Worm (Caenorhabditis elegans) whole organism, L1 larva: ENCODE data around the gene snt-1.

Experiments used
- egl-27 ChIP-seq, 2 experiments: fragments of 150-350 bp in 1 of 2; sonication (generic microtip); optimal IDR thresholded peaks; 3 replicates each; lab custom pipeline; 2017 to 2018; ENCODE audit warnings: missing biosample characterization in 2 of 2, missing genetic modification characterization in 2 of 2, missing genetic modification reagents in 2 of 2
- elt-2 ChIP-seq: sonication (generic microtip); optimal IDR thresholded peaks from 2 replicates; lab custom pipeline; 2016; ENCODE audit warnings: missing genetic modification characterization, mild to moderate bottlenecking, inconsistent platforms, missing compliant biosample characterization, missing genetic modification reagents
- nhr-12 ChIP-seq: sonication (generic microtip); optimal IDR thresholded peaks from 2 replicates; lab custom pipeline; 2017; ENCODE audit warnings: missing biosample characterization, missing genetic modification characterization
- nhr-28 ChIP-seq: fragments of 150-350 bp; optimal IDR thresholded peaks from 2 replicates; lab custom pipeline; 2014; ENCODE audit warnings: missing biosample characterization, missing genetic modification characterization
- unc-86 ChIP-seq: sonication (generic microtip); optimal IDR thresholded peaks from 2 replicates; lab custom pipeline; 2016; ENCODE audit warnings: missing genetic modification characterization, missing compliant biosample characterization

DNA sequence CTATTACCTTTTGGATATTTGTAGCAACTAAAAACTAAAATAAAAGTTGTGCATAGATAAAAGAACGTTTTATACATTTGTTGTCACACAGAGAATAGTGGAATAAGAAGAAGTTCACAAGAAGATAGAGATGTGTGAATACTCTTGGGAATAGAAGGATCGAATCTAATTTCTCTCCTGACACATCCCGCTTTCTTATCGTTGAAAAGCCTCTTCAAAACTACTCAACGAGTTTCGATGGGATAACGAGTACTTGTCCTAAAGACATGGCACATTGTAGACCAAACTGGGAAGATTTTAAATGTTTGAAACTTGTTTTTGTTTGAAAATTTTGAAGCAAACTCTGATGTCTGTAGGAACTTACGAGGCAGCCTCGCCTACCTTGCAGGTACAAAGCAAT, 38.3 kb upstream of the snt-1 start:
- no peak for TF ChIP-seq elt-2
- no peak for TF ChIP-seq nhr-28 (tag; lab: Kevin White, UChicago)
- no peak for TF ChIP-seq nhr-12
- no peak for TF ChIP-seq egl-27 (tag; optimal IDR thresholded peaks at IDR 0.05; lab: Kevin White, UChicago)
- no peak for TF ChIP-seq unc-86 (tag; lab: Kevin White, UChicago)
